Worm (Caenorhabditis elegans) whole organism, dauer: ENCODE data around the gene spp-10.

Experiments used
- unc-62 ChIP-seq: sonication (generic microtip); optimal IDR thresholded peaks from 2 replicates; lab custom pipeline; 2017; ENCODE audit warnings: missing biosample characterization, missing genetic modification reagents, missing genetic modification characterization

spp-10 gene

DNA sequence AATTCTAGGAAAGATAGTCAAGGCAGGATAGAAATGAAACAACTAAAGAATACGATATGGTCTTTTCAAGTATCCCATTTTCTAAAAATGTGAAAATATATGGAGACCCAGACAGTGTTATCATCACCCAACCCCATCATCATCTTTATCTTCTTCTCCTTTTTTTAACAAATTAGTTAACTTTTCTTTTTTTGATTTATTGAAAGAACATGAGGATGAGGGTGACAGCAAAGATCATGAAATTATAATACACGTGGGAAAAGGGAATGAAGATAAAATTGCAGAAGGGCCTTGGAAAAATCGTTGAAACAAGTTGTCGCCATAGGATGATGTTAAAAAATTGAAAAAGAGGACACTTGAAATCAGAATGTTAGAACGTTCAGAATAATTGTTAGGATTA lies 12.8 kb upstream of the spp-10 start:
- no peak for TF ChIP-seq unc-62 (GFP tag; lab: Kevin White, UChicago)

DNA sequence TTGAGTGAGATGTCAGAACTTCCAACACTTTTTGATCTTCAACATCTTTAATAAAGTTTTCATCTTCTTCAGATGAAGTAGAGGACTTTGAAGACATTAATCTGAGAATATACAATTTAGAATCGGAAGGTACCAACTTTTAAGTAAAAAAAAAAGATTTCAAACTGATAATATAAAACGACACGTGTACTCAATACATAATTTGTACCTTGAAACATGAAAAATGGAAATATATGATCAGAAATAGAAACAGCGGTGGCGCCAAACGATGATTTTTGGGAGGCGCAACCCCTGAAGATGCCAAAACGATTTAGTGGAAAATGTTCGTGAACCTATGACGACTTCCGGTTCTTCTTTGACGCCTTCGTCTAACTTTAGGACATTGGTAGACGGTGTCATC lies 4.5 kb upstream of the spp-10 start, which contains the start of gene oat-1:
oat-1 (minus strand) TSS at position 101 of the 400 bp plus-strand sequence.
- TF ChIP-seq unc-62 (GFP tag; lab: Kevin White, UChicago), result no peak

DNA sequence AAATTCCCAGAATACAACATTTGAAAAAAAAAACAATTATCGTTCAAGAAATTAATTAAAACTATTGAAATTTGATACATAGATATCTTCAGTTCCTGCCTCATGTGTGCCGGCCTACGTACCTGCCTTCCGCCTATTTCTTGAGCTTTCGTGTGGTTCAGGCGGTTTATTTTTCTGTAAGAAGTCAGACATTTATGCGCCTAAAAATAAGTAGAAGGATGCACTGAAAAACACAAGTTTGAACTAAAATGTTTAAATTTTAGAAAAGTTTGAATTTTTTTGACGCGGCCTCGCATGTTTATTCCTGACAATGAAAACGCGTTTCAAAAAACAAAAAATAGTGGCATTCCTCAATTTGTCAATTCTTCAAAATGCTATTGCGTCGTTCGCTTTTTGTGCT lies 3.2 kb upstream of the spp-10 start, which contains the start of gene C28C12.11:
C28C12.11 (plus strand) TSS at position 301 of the 400 bp plus-strand sequence.
- TF ChIP-seq unc-62 (GFP tag; lab: Kevin White, UChicago), result no peak

DNA sequence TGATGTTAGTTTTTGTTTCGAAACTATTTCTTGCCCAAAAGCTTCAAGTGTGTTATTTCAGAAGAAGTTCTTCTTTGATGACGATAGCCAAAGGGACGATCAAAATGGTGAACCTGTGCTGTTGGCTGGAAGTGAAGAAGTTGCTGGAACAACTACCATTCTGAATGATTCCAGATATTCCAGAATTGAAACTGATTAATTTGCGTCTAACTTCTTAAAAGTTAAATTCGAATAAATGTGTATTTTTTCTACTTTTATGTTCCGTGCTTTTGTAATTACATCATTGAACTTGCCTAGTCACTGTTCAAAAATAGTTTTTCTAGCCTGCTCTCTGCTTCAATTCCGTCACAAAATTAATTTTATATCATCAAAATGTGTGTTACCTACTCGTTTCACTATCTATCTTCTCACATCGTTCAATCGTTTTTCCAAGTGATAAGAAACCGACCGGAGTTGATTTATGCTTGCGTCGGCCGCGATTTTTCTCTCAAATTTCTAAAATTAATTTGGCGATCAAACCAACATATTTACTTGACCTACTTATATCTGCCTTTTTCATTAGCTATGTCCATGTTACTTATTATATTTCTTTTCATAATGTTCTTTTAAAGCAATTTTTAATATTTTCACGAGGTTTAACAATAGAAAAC lies 1.8 kb upstream of the spp-10 start:
- TF ChIP-seq unc-62 (GFP tag; lab: Kevin White, UChicago), result no peak

DNA sequence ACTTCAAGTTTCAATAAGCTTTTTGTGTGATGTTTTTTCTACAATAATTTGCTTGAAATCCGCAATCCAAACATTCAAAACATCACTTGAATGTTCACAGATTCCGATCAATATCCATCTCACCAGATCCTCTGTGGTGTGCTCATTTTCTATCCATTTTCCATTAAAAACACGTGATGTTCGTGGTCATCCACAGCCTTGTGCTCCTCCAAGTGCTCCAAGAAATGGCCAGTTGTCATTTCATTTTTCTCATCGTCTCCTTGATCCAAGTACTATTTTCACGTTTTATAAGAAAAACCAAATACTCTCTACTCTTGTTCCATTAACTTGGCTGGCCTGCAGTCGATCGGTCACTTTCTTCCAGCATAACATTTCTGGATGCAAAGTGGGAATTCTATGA lies 814 bp upstream of the spp-10 start:
- TF ChIP-seq unc-62 (GFP tag; lab: Kevin White, UChicago), result no peak

DNA sequence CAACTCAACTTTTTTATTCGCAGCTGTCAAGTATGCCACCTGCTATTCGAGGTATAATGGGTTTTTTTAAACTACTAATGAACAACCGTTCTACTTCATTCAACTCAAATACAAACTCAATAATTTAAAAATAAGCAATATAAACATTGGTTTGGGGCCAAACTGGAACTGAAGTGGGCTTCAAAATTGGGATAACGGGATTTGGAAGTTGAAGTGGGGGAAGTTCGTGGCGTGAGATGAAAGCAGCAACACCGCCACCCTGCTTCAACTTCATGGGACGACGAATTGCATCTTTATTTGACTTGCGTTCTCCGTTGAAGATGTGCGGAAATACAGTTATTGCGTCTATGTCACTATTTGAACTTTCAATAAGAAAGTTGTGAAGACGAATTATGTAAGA lies 1.5 kb downstream of the spp-10 start:
- TF ChIP-seq unc-62 (GFP tag; lab: Kevin White, UChicago), result no peak

DNA sequence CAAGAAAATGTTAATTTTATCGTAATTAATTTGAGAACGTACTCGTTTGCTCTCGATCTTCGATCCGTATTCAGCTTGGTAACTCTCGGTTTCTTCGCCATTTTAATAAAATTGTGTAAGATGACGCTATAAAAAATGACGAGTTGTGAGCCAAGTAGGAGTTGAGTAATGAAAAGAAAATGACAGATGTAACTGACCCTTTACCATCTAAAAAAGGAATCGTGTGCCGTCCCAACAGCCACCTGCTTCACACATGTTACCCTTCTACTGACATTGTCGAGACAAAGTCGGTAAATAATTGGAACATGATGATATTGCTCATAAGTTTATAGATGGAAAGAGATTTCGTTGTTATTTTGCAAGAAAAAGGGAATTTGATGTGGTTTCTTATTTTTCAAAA lies 2.4 kb downstream of the spp-10 start, which contains the start of gene hlh-12:
hlh-12 (minus strand) TSS at position 101 of the 400 bp plus-strand sequence.
- TF ChIP-seq unc-62 (GFP tag; lab: Kevin White, UChicago), result no peak

DNA sequence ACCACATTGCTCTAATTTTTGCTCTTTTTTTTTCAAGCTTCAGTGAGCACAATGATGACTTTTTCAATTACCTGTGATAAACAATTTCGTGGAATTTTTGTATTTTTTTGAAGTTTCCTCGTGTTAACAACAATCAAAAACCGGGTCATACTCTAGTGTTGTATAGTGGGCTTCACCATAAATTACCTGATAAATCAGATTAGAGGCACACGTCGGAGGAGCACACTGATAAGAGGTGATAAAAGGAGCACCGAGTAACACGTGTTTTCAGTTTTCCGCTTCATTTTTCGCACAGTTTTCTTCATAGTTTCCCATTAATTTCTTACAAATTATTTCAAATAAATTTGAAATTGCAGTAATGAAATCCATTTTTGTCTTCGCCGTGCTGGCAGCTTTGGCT lies 4.3 kb downstream of the spp-10 start, which contains the start of gene spp-8:
spp-8 (plus strand) TSS at position 357 of the 400 bp plus-strand sequence.
- TF ChIP-seq unc-62 (GFP tag; lab: Kevin White, UChicago), result no peak

DNA sequence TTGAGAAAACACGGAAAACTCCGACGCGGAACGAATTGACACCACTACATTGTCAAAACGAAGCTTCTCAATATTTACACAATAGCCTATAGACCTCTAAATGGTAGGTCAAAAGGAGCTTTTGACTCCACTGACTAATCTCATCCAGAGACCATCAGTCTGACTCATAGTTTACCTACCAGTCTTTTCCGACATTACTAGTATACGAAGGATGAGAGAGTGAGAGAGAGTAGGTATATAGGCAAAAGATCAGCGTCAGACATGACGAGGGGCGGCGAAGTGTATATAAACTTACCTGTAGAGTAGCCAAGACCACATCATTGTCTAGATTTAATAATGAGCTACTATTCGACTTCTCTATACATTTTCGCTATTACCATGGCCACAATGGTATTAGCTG lies 10.2 kb downstream of the spp-10 start, which contains the start of gene srlf-3:
srlf-3 (plus strand) TSS at position 301 of the 400 bp plus-strand sequence.
- no peak for TF ChIP-seq unc-62 (GFP tag; lab: Kevin White, UChicago)

DNA sequence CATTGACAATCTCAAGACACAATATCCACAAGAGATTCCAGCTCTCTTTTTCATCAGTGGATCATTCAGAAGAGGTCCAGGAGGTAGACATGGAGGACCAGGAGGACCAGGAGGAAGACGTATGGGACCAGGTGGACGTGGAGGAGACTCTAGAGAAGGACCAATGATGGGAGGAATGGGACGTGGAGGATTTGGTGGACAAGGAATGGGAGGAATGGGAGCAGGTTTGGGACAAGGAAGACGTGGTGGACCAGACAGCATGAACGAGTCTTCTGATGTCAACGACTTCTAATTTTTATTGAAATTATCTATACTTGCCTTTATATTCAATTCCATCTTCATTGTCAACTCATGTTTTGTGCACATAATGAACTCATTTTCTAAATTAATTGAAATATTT lies 11.1 kb downstream of the spp-10 start:
- TF ChIP-seq unc-62 (GFP tag; lab: Kevin White, UChicago), result no peak

DNA sequence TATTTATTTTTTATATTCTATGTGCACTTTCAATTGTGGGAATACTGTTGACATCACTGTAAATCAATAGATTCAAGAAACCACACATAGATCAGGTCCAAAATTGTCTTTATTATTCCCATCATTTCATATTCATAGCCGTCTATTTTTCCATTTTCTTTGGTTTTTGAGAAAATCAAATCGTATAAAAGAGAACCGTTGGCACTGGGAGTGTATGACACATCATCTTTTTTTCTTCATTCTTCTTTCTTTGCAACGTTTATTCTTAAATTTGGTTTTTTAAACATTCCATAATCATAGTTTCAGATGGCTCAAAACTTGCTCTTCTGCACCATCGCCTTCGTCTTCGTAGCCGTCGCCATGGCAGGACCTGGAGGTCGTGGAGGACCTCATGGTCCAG lies 12.9 kb downstream of the spp-10 start, which contains the start of gene srlf-2:
srlf-2 (plus strand) TSS at position 301 of the 400 bp plus-strand sequence.
- TF ChIP-seq unc-62 (GFP tag; lab: Kevin White, UChicago), result no peak

DNA sequence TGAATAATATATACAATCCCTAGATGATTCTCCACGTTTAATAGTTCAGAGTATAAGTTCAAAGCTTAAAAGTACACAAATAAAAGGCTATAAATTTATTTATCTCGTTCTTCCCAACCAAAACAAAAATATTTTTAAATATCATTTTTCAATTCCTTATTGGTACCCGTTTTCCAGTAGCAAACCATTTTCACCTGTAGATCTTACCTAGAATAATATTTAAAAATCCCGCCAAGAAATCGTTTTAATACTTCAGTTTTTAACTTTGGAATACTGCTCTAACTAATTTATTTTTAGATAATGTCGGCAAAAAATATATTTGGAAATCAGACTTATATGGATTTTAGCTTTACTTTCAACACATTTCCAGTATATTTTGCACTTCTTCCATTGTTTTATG lies 15.3 kb downstream of the spp-10 start, which contains the start of gene sru-7:
sru-7 (plus strand) TSS at position 301 of the 400 bp plus-strand sequence.
- no peak for TF ChIP-seq unc-62 (GFP tag; lab: Kevin White, UChicago)

DNA sequence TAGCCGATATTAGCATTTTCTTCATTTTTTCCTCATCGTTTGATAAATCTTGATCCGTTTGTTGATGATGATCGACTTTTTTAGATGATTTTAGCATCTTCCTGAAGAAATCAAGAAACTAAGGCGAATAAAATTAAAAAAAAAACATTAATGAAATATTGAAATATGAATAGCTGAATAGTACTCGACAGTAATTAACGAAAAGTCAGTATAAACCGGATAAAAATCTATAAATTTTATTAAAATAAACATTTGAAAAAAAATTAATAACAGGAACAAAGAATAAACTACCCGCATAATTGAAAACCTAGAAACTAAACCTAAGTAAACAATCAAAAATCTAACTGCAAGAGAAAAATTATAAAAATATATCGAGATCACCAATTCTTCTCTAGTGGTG lies 19.3 kb downstream of the spp-10 start, which contains the start of gene C28C12.12:
C28C12.12 (minus strand) TSS at position 101 of the 400 bp plus-strand sequence.
- TF ChIP-seq unc-62 (GFP tag; lab: Kevin White, UChicago), result no peak

DNA sequence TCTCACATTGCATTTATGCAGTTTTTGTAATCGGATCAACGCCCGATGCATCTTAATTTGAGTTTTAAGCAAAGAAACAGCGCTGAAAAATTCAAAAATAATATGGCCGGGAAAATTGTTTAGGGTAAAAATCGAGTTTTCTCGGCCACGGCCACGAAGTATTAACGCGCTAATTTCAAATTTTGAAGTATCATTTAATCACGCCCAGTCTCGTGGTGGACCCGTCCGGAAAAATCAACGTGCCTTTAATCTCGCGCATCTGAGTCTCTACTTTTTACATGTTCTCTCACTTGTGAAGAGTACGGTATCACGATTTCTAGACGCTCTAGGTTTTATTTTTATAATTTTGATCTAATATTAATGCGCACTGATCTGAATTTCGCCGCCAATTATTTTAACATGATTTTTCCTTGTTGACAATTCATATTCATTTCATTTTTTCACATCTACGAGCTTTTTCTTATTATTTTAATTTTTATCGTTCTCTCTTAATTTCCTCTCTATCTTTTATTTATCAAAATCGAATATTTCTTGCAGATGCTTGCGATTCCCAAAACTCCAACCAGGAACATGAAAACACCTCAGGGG lies 21.9 kb downstream of the spp-10 start, which contains the start of the genes acdh-13 and mesp-1:
acdh-13 (minus strand) TSS at position 51 of the 588 bp plus-strand sequence.
mesp-1 (plus strand) TSS at position 538 of the 588 bp plus-strand sequence.
- TF ChIP-seq unc-62 (GFP tag; lab: Kevin White, UChicago), result no peak

DNA sequence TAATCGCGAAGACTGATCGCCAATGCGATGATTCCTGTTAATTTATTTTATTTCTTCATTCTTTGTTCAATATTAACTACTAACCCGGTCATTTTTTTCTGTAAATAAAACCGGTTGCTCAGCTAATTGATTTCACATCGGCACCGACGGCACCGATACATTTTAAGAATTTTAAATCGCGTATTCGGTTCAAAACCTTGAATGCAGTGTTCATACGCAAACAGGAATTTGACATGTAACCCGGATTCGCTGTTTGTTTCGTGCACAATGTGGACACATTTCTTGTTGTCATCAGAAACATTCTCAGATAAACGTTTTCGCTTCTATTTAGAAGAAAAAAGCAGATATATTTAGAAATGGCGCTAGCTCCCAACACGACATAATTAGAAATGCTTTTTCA lies 23.0 kb downstream of the spp-10 start:
- TF ChIP-seq unc-62 (GFP tag; lab: Kevin White, UChicago), result no peak

DNA sequence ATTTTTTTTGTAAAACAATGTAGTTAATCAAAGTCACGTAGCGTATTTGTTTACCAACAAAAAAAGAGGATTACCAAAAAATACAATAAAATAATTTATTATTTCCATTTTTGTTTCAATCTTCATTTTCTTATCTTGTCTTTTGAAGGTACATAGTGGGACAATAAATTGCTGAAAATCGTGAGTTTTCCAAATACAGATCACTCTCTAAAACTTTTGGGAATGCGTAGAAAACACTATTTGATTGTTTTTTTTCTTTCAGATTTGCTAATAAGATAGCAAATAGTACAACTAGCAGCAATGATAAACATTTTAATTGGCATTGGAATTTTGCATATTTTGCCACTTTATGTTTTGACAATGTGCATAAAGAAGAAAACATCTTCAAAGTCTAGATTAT lies 24.4 kb downstream of the spp-10 start, which contains the start of gene C28C12.1:
C28C12.1 (plus strand) TSS at position 301 of the 400 bp plus-strand sequence.
- no peak for TF ChIP-seq unc-62 (GFP tag; lab: Kevin White, UChicago)
